Worm (Caenorhabditis elegans): ENCODE measurements around the gene hda-4.

- TF ChIP-seq nhr-11 (tag; optimal IDR thresholded peaks at IDR 0.05) (no peak), dmd-4 (tag; optimal IDR thresholded peaks at IDR 0.05) (no peak), unc-62 (GFP tag; optimal IDR thresholded peaks at IDR 0.05) (no peak), lin-39 (tag; optimal IDR thresholded peaks at IDR 0.05) (no peak), sma-3 (GFP tag; optimal IDR thresholded peaks at IDR 0.05) (no peak), ztf-11 (tag; optimal IDR thresholded peaks at IDR 0.05) (no peak), ama-1 (optimal IDR thresholded peaks at IDR 0.05) (no peak), ZK546.5 (tag; optimal IDR thresholded peaks at IDR 0.05) (no peak)
Measured at ce11 chrX:16784038-16784437, 54.7 kb downstream of the hda-4 start.

All from whole organism, L2 larva.